Worm (Caenorhabditis elegans): ENCODE measurements around the gene scav-2.

ce11 chrIII:13555234-13555633 is at the start of gene scav-2:
- TF ChIP-seq Y67H2A.10 (GFP tag; conservative IDR thresholded peaks at IDR 0.05): no peak
- TF ChIP-seq snpc-3.4 (tag; optimal IDR thresholded peaks at IDR 0.05): no peak
- TF ChIP-seq egl-18 (GFP tag; IDR thresholded peaks at IDR 0.05): no peak
- TF ChIP-seq ama-1 (optimal IDR thresholded peaks at IDR 0.05): no peak
- no peak for TF ChIP-seq ama-1 (GFP tag; optimal IDR thresholded peaks at IDR 0.05)
- TF ChIP-seq attf-5 (GFP tag; optimal IDR thresholded peaks at IDR 0.05): no peak
- TF ChIP-seq pbrm-1 (GFP tag; IDR thresholded peaks at IDR 0.05): no peak
- no peak for TF ChIP-seq unc-62 (GFP tag; optimal IDR thresholded peaks at IDR 0.05)
- no peak for TF ChIP-seq madf-8 (GFP tag; conservative IDR thresholded peaks at IDR 0.05)
- TF ChIP-seq akir-1 (GFP tag; optimal IDR thresholded peaks at IDR 0.05): no peak
- no peak for TF ChIP-seq T26A5.8 (tag; optimal IDR thresholded peaks at IDR 0.05)
- no peak for TF ChIP-seq xnd-1 (tag; optimal IDR thresholded peaks at IDR 0.05)
- no peak for TF ChIP-seq ztf-28 (GFP tag; IDR thresholded peaks at IDR 0.05)

All from whole organism, young adult.